Worm (Caenorhabditis elegans) whole organism, young adult: ENCODE measurements around the gene T20D3.6.

ENCODE experiments used
- B0261.1 ChIP-seq: sonication (generic microtip); optimal IDR thresholded peaks from 2 replicates; lab custom pipeline; 2016; ENCODE audit warnings: mild to moderate bottlenecking, missing genetic modification characterization, moderate library complexity, missing compliant biosample characterization
- B0336.3 ChIP-seq: fragments of 200-800 bp; sonication (Bioruptor generic); IDR thresholded peaks from 2 replicates; pipeline ENCODE4 v1.3.6; 2022; ENCODE audit warnings: missing genetic modification characterization, missing compliant biosample characterization
- D2030.7 ChIP-seq: fragments of 200-800 bp; sonication (Bioruptor generic); IDR thresholded peaks from 2 replicates; pipeline ENCODE4 v1.3.6; 2022; ENCODE audit warnings: missing genetic modification reagents, missing genetic modification characterization, missing compliant biosample characterization
- F22D6.2 ChIP-seq: sonication (generic microtip); optimal IDR thresholded peaks from 2 replicates; lab custom pipeline; 2016; ENCODE audit warnings: mild to moderate bottlenecking, missing genetic modification characterization, missing compliant biosample characterization
- F37B4.10 ChIP-seq: fragments of 200-800 bp; sonication (Bioruptor generic); IDR thresholded peaks from 2 replicates; pipeline ENCODE4 v1.3.6; 2022; ENCODE audit warnings: missing genetic modification characterization, missing compliant biosample characterization
- F49E8.2 ChIP-seq: sonication (generic microtip); optimal IDR thresholded peaks from 3 replicates; lab custom pipeline; 2017; ENCODE audit warnings: missing genetic modification characterization, mild to moderate bottlenecking, missing compliant biosample characterization, antibody characterized with exemption, moderate library complexity; ENCODE audit not compliant: insufficient read depth
- F52B5.7 ChIP-seq: sonication (generic microtip); optimal IDR thresholded peaks from 2 replicates; lab custom pipeline; 2016; ENCODE audit warnings: mild to moderate bottlenecking, missing genetic modification characterization, missing compliant biosample characterization
- T07F8.4 ChIP-seq: sonication (generic microtip); optimal IDR thresholded peaks from 2 replicates; lab custom pipeline; 2016; ENCODE audit warnings: mild to moderate bottlenecking, missing genetic modification characterization, moderate library complexity, missing compliant biosample characterization
- T26A5.8 ChIP-seq: sonication (generic microtip); optimal IDR thresholded peaks from 2 replicates; lab custom pipeline; 2016; ENCODE audit warnings: missing genetic modification characterization, missing compliant biosample characterization
- ZK185.1 ChIP-seq: sonication (generic microtip); optimal IDR thresholded peaks from 2 replicates; lab custom pipeline; 2016; ENCODE audit warnings: mild to moderate bottlenecking, missing genetic modification characterization, missing compliant biosample characterization; ENCODE audit not compliant: poor library complexity, severe bottlenecking
- ama-1 ChIP-seq, 3 experiments: fragments of 150-350 bp in 1 of 3; sonication (generic microtip) in 2 of 3; optimal IDR thresholded peaks; 2 replicates each; lab custom pipeline; 2014 to 2018; ENCODE audit warnings: missing biosample characterization in 2 of 3, missing genetic modification characterization in 2 of 3, missing genetic modification reagents in 2 of 3
- attf-5 ChIP-seq: fragments of 200-800 bp; sonication (Bioruptor generic); optimal IDR thresholded peaks from 2 replicates; lab custom pipeline; 2018; ENCODE audit warnings: mild to moderate bottlenecking, missing genetic modification characterization, missing compliant biosample characterization
- ccch-3 ChIP-seq: fragments of 200-800 bp; sonication (Bioruptor generic); optimal IDR thresholded peaks from 2 replicates; lab custom pipeline; 2018; ENCODE audit warnings: mild to moderate bottlenecking, missing genetic modification characterization, missing compliant biosample characterization
- ceh-100 ChIP-seq: fragments of 200-800 bp; sonication (Bioruptor generic); IDR thresholded peaks from 2 replicates; pipeline ENCODE4 v1.3.6; 2022; ENCODE audit warnings: missing genetic modification reagents, missing genetic modification characterization, missing compliant biosample characterization
- ceh-40 ChIP-seq: fragments of 200-800 bp; sonication (Bioruptor generic); IDR thresholded peaks from 2 replicates; pipeline ENCODE4 v1.3.6; 2022; ENCODE audit warnings: missing genetic modification characterization, missing compliant biosample characterization
- ceh-58 ChIP-seq: fragments of 200-800 bp; sonication (Bioruptor generic); IDR thresholded peaks from 2 replicates; pipeline ENCODE4 v1.3.6; 2022; ENCODE audit warnings: missing genetic modification characterization, missing compliant biosample characterization
- ceh-79 ChIP-seq: sonication (generic microtip); optimal IDR thresholded peaks from 2 replicates; lab custom pipeline; 2017; ENCODE audit warnings: mild to moderate bottlenecking, missing genetic modification characterization, missing compliant biosample characterization
- egl-44 ChIP-seq: fragments of 200-800 bp; sonication (Bioruptor generic); IDR thresholded peaks from 2 replicates; pipeline ENCODE4 v1.3.6; 2022; ENCODE audit warnings: missing genetic modification reagents, missing genetic modification characterization, missing compliant biosample characterization
- fkh-3 ChIP-seq: sonication (generic microtip); optimal IDR thresholded peaks from 2 replicates; lab custom pipeline; 2016; ENCODE audit warnings: mild to moderate bottlenecking, missing genetic modification characterization, missing compliant biosample characterization
- him-1 ChIP-seq: sonication (generic microtip); optimal IDR thresholded peaks from 2 replicates; lab custom pipeline; 2016; ENCODE audit warnings: missing genotype, missing genetic modification reagents, missing genetic modification characterization, missing compliant biosample characterization
- hlh-26 ChIP-seq: fragments of 200-800 bp; sonication (Bioruptor generic); conservative IDR thresholded peaks from 2 replicates; pipeline ENCODE4 v1.3.6; 2022; ENCODE audit warnings: missing genetic modification reagents, missing genetic modification characterization, missing compliant biosample characterization
- hmg-1.2 ChIP-seq: fragments of 200-800 bp; sonication (Bioruptor generic); IDR thresholded peaks from 2 replicates; pipeline ENCODE4 v1.3.6; 2022; ENCODE audit warnings: missing genetic modification reagents, missing genetic modification characterization, missing compliant biosample characterization
- lag-1 ChIP-seq: fragments of 200-800 bp; sonication (Bioruptor generic); IDR thresholded peaks from 2 replicates; pipeline ENCODE4 v1.3.6; 2022; ENCODE audit warnings: missing genetic modification reagents, missing genetic modification characterization, missing compliant biosample characterization
- let-607 ChIP-seq, 2 experiments: fragments of 200-800 bp in 1 of 2; sonication (Bioruptor generic) in 1 of 2; sonication (generic microtip) in 1 of 2; optimal IDR thresholded peaks; 2 replicates each; lab custom pipeline; 2016 to 2018; ENCODE audit warnings: mild to moderate bottlenecking in 2 of 2, missing compliant biosample characterization in 2 of 2, missing genetic modification characterization in 2 of 2, moderate library complexity in 2 of 2, missing genotype in 1 of 2
- lin-40 ChIP-seq: sonication (generic microtip); optimal IDR thresholded peaks from 2 replicates; lab custom pipeline; 2016; ENCODE audit warnings: missing genetic modification characterization, mild to moderate bottlenecking, missing compliant biosample characterization, missing genotype, missing genetic modification reagents
- lsy-27 ChIP-seq: sonication (generic microtip); optimal IDR thresholded peaks from 2 replicates; lab custom pipeline; 2017; ENCODE audit warnings: missing genetic modification characterization, mild to moderate bottlenecking, missing compliant biosample characterization, antibody characterized with exemption, missing genotype, borderline replicate concordance; ENCODE audit not compliant: insufficient read depth
- madf-6 ChIP-seq: fragments of 200-800 bp; sonication (Bioruptor generic); IDR thresholded peaks from 2 replicates; pipeline ENCODE4 v1.3.6; 2022; ENCODE audit warnings: missing genetic modification reagents, missing genetic modification characterization, missing compliant biosample characterization
- mcd-1 ChIP-seq: fragments of 200-800 bp; sonication (Bioruptor generic); IDR thresholded peaks from 2 replicates; pipeline ENCODE4 v1.3.6; 2022; ENCODE audit warnings: missing genetic modification reagents, missing genetic modification characterization, missing compliant biosample characterization
- nfya-1 ChIP-seq: sonication (generic microtip); optimal IDR thresholded peaks from 2 replicates; lab custom pipeline; 2017; ENCODE audit warnings: antibody characterized with exemption, missing compliant biosample characterization, missing genetic modification characterization, borderline replicate concordance; ENCODE audit not compliant: insufficient read depth
- nhr-179 ChIP-seq: sonication (generic microtip); optimal IDR thresholded peaks from 2 replicates; lab custom pipeline; 2016; ENCODE audit warnings: mild to moderate bottlenecking, missing genetic modification characterization, missing compliant biosample characterization
- nhr-80 ChIP-seq: sonication (generic microtip); optimal IDR thresholded peaks from 2 replicates; lab custom pipeline; 2016; ENCODE audit warnings: missing genetic modification characterization, missing compliant biosample characterization
- pha-4 ChIP-seq: fragments of 150-350 bp; sonication (generic microtip); optimal IDR thresholded peaks from 2 replicates; lab custom pipeline; 2014; ENCODE audit warnings: missing biosample characterization, missing genetic modification reagents, missing genetic modification characterization
- rcor-1 ChIP-seq: fragments of 200-800 bp; sonication (Bioruptor generic); IDR thresholded peaks from 2 replicates; pipeline ENCODE4 v1.3.6; 2022; ENCODE audit warnings: missing genetic modification reagents, missing genetic modification characterization, missing compliant biosample characterization
- snpc-1.1 ChIP-seq: sonication (generic microtip); optimal IDR thresholded peaks from 2 replicates; lab custom pipeline; 2017; ENCODE audit warnings: missing genetic modification characterization, mild to moderate bottlenecking, missing compliant biosample characterization, antibody characterized with exemption, moderate library complexity, missing genotype, missing genetic modification reagents; ENCODE audit not compliant: insufficient read depth
- sptf-2 ChIP-seq: fragments of 200-800 bp; sonication (Bioruptor generic); optimal IDR thresholded peaks from 2 replicates; lab custom pipeline; 2018; ENCODE audit warnings: mild to moderate bottlenecking, missing genetic modification characterization, missing compliant biosample characterization
- tbp1 ChIP-seq: fragments of 200-800 bp; sonication (Bioruptor generic); optimal IDR thresholded peaks from 2 replicates; lab custom pipeline; 2018; ENCODE audit warnings: mild to moderate bottlenecking, missing genetic modification characterization, missing compliant biosample characterization
- tbx-9 ChIP-seq: sonication (generic microtip); optimal IDR thresholded peaks from 2 replicates; lab custom pipeline; 2016; ENCODE audit warnings: borderline replicate concordance, missing genetic modification characterization, inconsistent platforms, missing compliant biosample characterization
- tlf-1 ChIP-seq: fragments of 200-800 bp; sonication (Bioruptor generic); optimal IDR thresholded peaks from 2 replicates; lab custom pipeline; 2018; ENCODE audit warnings: mild to moderate bottlenecking, missing genetic modification characterization, missing compliant biosample characterization
- unc-130 ChIP-seq: sonication (generic microtip); optimal IDR thresholded peaks from 2 replicates; lab custom pipeline; 2016; ENCODE audit warnings: missing genetic modification reagents, missing genetic modification characterization, missing compliant biosample characterization
- zfh-2 ChIP-seq: fragments of 200-800 bp; sonication (Bioruptor generic); conservative IDR thresholded peaks from 2 replicates; pipeline ENCODE4 v1.3.6; 2022; ENCODE audit warnings: missing genetic modification reagents, missing genetic modification characterization, missing compliant biosample characterization
- ztf-26 ChIP-seq: sonication (generic microtip); optimal IDR thresholded peaks from 2 replicates; lab custom pipeline; 2017; ENCODE audit warnings: missing genetic modification characterization, missing compliant biosample characterization
- ztf-3 ChIP-seq: fragments of 200-800 bp; sonication (Bioruptor generic); optimal IDR thresholded peaks from 2 replicates; lab custom pipeline; 2018; ENCODE audit warnings: mild to moderate bottlenecking, missing genetic modification characterization, missing compliant biosample characterization

T20D3.6 gene

ce11 chrIV:9336538-9337090 lies 2.5 kb downstream of the T20D3.6 start, which contains the start of gene T20D3.5:
Gene T20D3.5 (plus strand): TSS chrIV:9337040.
- TF ChIP-seq F49E8.2 (no peak), him-1 (tag; lab: Kevin White, UChicago) (peak; percentile 45)

ce11 chrIV:9335552-9336251 lies 3.4 kb downstream of the T20D3.6 start, which contains the start of the genes coa-4 and T20D3.14:
Gene coa-4 (minus strand): TSS chrIV:9335602.
Gene T20D3.14 (minus strand): TSS chrIV:9335909.
- peak; percentile 71 for TF ChIP-seq nhr-80 (tag; lab: Kevin White, UChicago)
- TF ChIP-seq tbp1, result peak; percentile 8
- TF ChIP-seq B0336.3 (GFP tag; lab: Robert Waterston, UW), result 0 out of 2 replicates have a peak, but pooled peaks have one; percentile 26
- TF ChIP-seq lin-40 (tag; lab: Kevin White, UChicago), result peak; percentile 32
- TF ChIP-seq B0261.1, result no peak
- TF ChIP-seq attf-5 (GFP tag; lab: Kevin White, UChicago), result peak; percentile 43
- no peak for TF ChIP-seq ceh-100 (GFP tag; lab: Robert Waterston, UW)
- 0 out of 2 replicates have a peak, but pooled peaks have one; percentile 13 for TF ChIP-seq ceh-40 (GFP tag; lab: Robert Waterston, UW)
- TF ChIP-seq F52B5.7 (tag; lab: Kevin White, UChicago), result no peak
- TF ChIP-seq T07F8.4 (tag; lab: Kevin White, UChicago), result no peak
- peak; percentile 42; the same call in 1 of the 2 replicates for TF ChIP-seq mcd-1 (GFP tag; lab: Robert Waterston, UW)
- TF ChIP-seq egl-44 (GFP tag; lab: Robert Waterston, UW), result 0 out of 2 replicates have a peak, but pooled peaks have one; percentile 21
- TF ChIP-seq hmg-1.2 (GFP tag; lab: Robert Waterston, UW), result peak; percentile 75
- TF ChIP-seq pha-4 (tag; lab: Kevin White, UChicago), result peak; percentile 15
- TF ChIP-seq let-607 (tag; optimal IDR thresholded peaks at IDR 0.05; lab: Kevin White, UChicago), result no peak
- TF ChIP-seq ZK185.1, result peak; percentile 53

ce11 chrIV:9333007-9333406 lies 6.1 kb downstream of the T20D3.6 start:
- no peak for TF ChIP-seq snpc-1.1 (tag; lab: Kevin White, UChicago)
- no peak for TF ChIP-seq nhr-179
- no peak for TF ChIP-seq T26A5.8 (tag; lab: Kevin White, UChicago)
- no peak for TF ChIP-seq rcor-1 (GFP tag; lab: Robert Waterston, UW)
- peak; percentile 96 for TF ChIP-seq nhr-80 (tag; lab: Kevin White, UChicago)
- TF ChIP-seq D2030.7 (GFP tag; lab: Robert Waterston, UW), result no peak
- TF ChIP-seq nfya-1, result no peak
- TF ChIP-seq ztf-3 (GFP tag; lab: Kevin White, UChicago), result no peak
- no peak for TF ChIP-seq ceh-100 (GFP tag; lab: Robert Waterston, UW)
- TF ChIP-seq ceh-79 (tag; lab: Kevin White, UChicago), result no peak
- TF ChIP-seq F22D6.2 (tag; lab: Kevin White, UChicago), result no peak
- no peak for TF ChIP-seq F37B4.10 (GFP tag; lab: Robert Waterston, UW)
- TF ChIP-seq lag-1, result no peak
- no peak for TF ChIP-seq tbx-9 (tag; lab: Kevin White, UChicago)
- TF ChIP-seq tlf-1 (GFP tag; lab: Kevin White, UChicago), result no peak
- no peak for TF ChIP-seq fkh-3
- no peak for TF ChIP-seq ztf-26 (tag; lab: Kevin White, UChicago)
- TF ChIP-seq ceh-58 (GFP tag; lab: Robert Waterston, UW), result no peak
- TF ChIP-seq zfh-2 (GFP tag; lab: Robert Waterston, UW), result no peak
- TF ChIP-seq sptf-2 (GFP tag; lab: Kevin White, UChicago), result no peak
- no peak for TF ChIP-seq B0261.1
- TF ChIP-seq unc-130, result no peak
- no peak for TF ChIP-seq ama-1 (optimal IDR thresholded peaks at IDR 0.05; lab: Kevin White, UChicago)
- TF ChIP-seq ama-1 (GFP tag; optimal IDR thresholded peaks at IDR 0.05; lab: Kevin White, UChicago), result peak in 1 of 2 experiments; percentile 30
- TF ChIP-seq madf-6 (GFP tag; lab: Robert Waterston, UW), result no peak
- TF ChIP-seq ccch-3 (GFP tag; lab: Kevin White, UChicago), result no peak
- no peak for TF ChIP-seq hlh-26 (GFP tag; lab: Robert Waterston, UW)
- TF ChIP-seq hmg-1.2 (GFP tag; lab: Robert Waterston, UW), result no peak
- TF ChIP-seq lsy-27 (tag; lab: Kevin White, UChicago), result no peak
- no peak for TF ChIP-seq F49E8.2
